Fruit fly (Drosophila melanogaster): ENCODE results near the gene CG8191.

- TF ChIP-seq usp (GFP tag; optimal IDR thresholded peaks at IDR 0.05) = no peak
- TF ChIP-seq GATAd (GFP tag; optimal IDR thresholded peaks at IDR 0.05) = no peak
- no peak for TF ChIP-seq Hr78 (GFP tag; optimal IDR thresholded peaks at IDR 0.05)
- TF ChIP-seq HLH106 (tag; optimal IDR thresholded peaks at IDR 0.05) = peak; percentile 3
- TF ChIP-seq Hnf4 (GFP tag; optimal IDR thresholded peaks at IDR 0.05) = no peak
- no peak for TF ChIP-seq jim (GFP tag; optimal IDR thresholded peaks at IDR 0.05)
- TF ChIP-seq dsf (GFP tag; optimal IDR thresholded peaks at IDR 0.05; ENCODE audit: borderline replicate concordance) = no peak
- TF ChIP-seq dmrt93B (GFP tag; optimal IDR thresholded peaks at IDR 0.05) = no peak
- TF ChIP-seq Sp1 (GFP tag; optimal IDR thresholded peaks at IDR 0.05) = peak; percentile 30
Measured at dm6 chrX:15709984-15710750, 21.8 kb upstream of the CG8191 start, which contains the start of the genes CG9281 and CG15601.
